Fruit fly (Drosophila melanogaster) whole organism, wandering third instar larva: ENCODE data around the gene CG45101.
A peak's percentile ranks its signal among the peaks of the same experiment; 100 is the strongest.

ENCODE experiments used
- Abd-B ChIP-seq: fragments of >200 bp; optimal IDR thresholded peaks from 2 replicates; lab custom pipeline; 2017; ENCODE audit warnings: missing biosample characterization, missing genetic modification characterization
- CrebA ChIP-seq: fragments of 200-800 bp; sonication (Bioruptor generic); optimal IDR thresholded peaks from 2 replicates; lab custom pipeline; 2016; ENCODE audit warnings: missing biosample characterization, mild to moderate bottlenecking, missing genetic modification characterization, borderline replicate concordance
- Dfd ChIP-seq: fragments of >200 bp; optimal IDR thresholded peaks from 2 replicates; lab custom pipeline; 2017; ENCODE audit warnings: missing biosample characterization, missing genetic modification characterization
- Dif ChIP-seq: fragments of 200-275, 200-300 bp; sonication (Bioruptor generic); optimal IDR thresholded peaks from 2 replicates; lab custom pipeline; 2018; ENCODE audit warnings: missing biosample characterization, missing genetic modification characterization; ENCODE audit not compliant: partially characterized antibody
- GATAd ChIP-seq: sonication (Bioruptor generic); optimal IDR thresholded peaks from 2 replicates; lab custom pipeline; 2016; ENCODE audit warnings: missing biosample characterization, missing genetic modification characterization
- HLH106 ChIP-seq: fragments of 200-800 bp; optimal IDR thresholded peaks from 3 replicates; lab custom pipeline; 2019; ENCODE audit warnings: missing biosample characterization, mild to moderate bottlenecking, missing genetic modification characterization, moderate library complexity
- Hnf4 ChIP-seq: fragments of 200-800 bp; sonication (Bioruptor generic); optimal IDR thresholded peaks from 2 replicates; lab custom pipeline; 2016; ENCODE audit warnings: missing biosample characterization, mild to moderate bottlenecking, missing genetic modification characterization
- Hr78 ChIP-seq: fragments of >200 bp; optimal IDR thresholded peaks from 2 replicates; lab custom pipeline; 2017; ENCODE audit warnings: missing biosample characterization, missing genetic modification characterization
- Hr83 ChIP-seq: fragments of 200-300 bp; sonication (Bioruptor generic); optimal IDR thresholded peaks from 2 replicates; lab custom pipeline; 2016; ENCODE audit warnings: missing biosample characterization, mild to moderate bottlenecking, missing genetic modification characterization, moderate library complexity; ENCODE audit not compliant: poor library complexity, severe bottlenecking
- Jra ChIP-seq: sonication (Bioruptor generic); optimal IDR thresholded peaks from 2 replicates; lab custom pipeline; 2016; ENCODE audit warnings: missing biosample characterization, missing genetic modification characterization
- Mio ChIP-seq: sonication (Bioruptor generic); optimal IDR thresholded peaks from 2 replicates; lab custom pipeline; 2016; ENCODE audit warnings: missing biosample characterization, missing genetic modification characterization
- Myc ChIP-seq: fragments of >200 bp; optimal IDR thresholded peaks from 2 replicates; lab custom pipeline; 2017
- N ChIP-seq: fragments of >200 bp; optimal IDR thresholded peaks from 2 replicates; lab custom pipeline; 2018; ENCODE audit warnings: missing biosample characterization, missing external identifiers, missing genetic modification characterization
- OdsH ChIP-seq: fragments of 200-800 bp; sonication (Bioruptor generic); optimal IDR thresholded peaks from 2 replicates; lab custom pipeline; 2016; ENCODE audit warnings: missing biosample characterization, mild to moderate bottlenecking, missing genetic modification characterization
- Rel ChIP-seq, 2 experiments: fragments of 200-800 bp; sonication (Bioruptor generic) in 1 of 2; optimal IDR thresholded peaks; 2 replicates in 1 of 2; 3 replicates in 1 of 2; lab custom pipeline; 2016 to 2019; ENCODE audit warnings: mild to moderate bottlenecking in 2 of 2, missing biosample characterization in 2 of 2, missing genetic modification characterization in 2 of 2, moderate library complexity in 1 of 2
- Vsx2 ChIP-seq: fragments of 200-300, 225-300 bp; sonication (Bioruptor generic); optimal IDR thresholded peaks from 2 replicates; lab custom pipeline; 2018; ENCODE audit warnings: missing biosample characterization, missing genetic modification characterization; ENCODE audit not compliant: partially characterized antibody
- br ChIP-seq: fragments of 200-800 bp; sonication (Bioruptor generic); optimal IDR thresholded peaks from 2 replicates; lab custom pipeline; 2016; ENCODE audit warnings: missing biosample characterization, missing genetic modification characterization
- dl ChIP-seq, 2 experiments: fragments of 175-275, 200-275 bp in 1 of 2; fragments of 200-275 bp in 1 of 2; sonication (Bioruptor generic); optimal IDR thresholded peaks; lab custom pipeline; 2018; ENCODE audit warnings: mild to moderate bottlenecking in 2 of 2, missing biosample characterization in 2 of 2, missing genetic modification characterization in 2 of 2, moderate library complexity in 2 of 2; ENCODE audit not compliant: partially characterized antibody in 2 of 2, insufficient read depth in 1 of 2
- dmrt93B ChIP-seq: fragments of 200-800 bp; sonication (Bioruptor generic); optimal IDR thresholded peaks from 2 replicates; lab custom pipeline; 2018; ENCODE audit warnings: missing biosample characterization, mild to moderate bottlenecking, missing genetic modification characterization
- dsf ChIP-seq: sonication (Bioruptor generic); optimal IDR thresholded peaks from 2 replicates; lab custom pipeline; 2016; ENCODE audit warnings: missing biosample characterization, missing genetic modification characterization, borderline replicate concordance
- foxo ChIP-seq, 2 experiments: fragments of 200-800 bp; sonication (Bioruptor generic); optimal IDR thresholded peaks; 2 replicates in 1 of 2; 3 replicates in 1 of 2; lab custom pipeline; 2016 to 2017; ENCODE audit warnings: missing biosample characterization in 2 of 2, missing genetic modification characterization in 2 of 2
- fru ChIP-seq: fragments of 200-800 bp; sonication (Bioruptor generic); optimal IDR thresholded peaks from 3 replicates; lab custom pipeline; 2016; ENCODE audit warnings: missing biosample characterization, mild to moderate bottlenecking, missing genetic modification characterization
- h ChIP-seq: fragments of 200-800 bp; sonication (Bioruptor generic); optimal IDR thresholded peaks from 3 replicates; lab custom pipeline; 2016; ENCODE audit warnings: missing biosample characterization, mild to moderate bottlenecking, missing genetic modification characterization
- jim ChIP-seq: fragments of 175-275, 200-325 bp; sonication (Bioruptor generic); optimal IDR thresholded peaks from 2 replicates; lab custom pipeline; 2016; ENCODE audit warnings: missing biosample characterization, mild to moderate bottlenecking, missing genetic modification characterization
- pan ChIP-seq: fragments of >200 bp; optimal IDR thresholded peaks from 2 replicates; lab custom pipeline; 2017
- psq ChIP-seq: fragments of 200-800 bp; sonication (Bioruptor generic); optimal IDR thresholded peaks from 3 replicates; lab custom pipeline; 2017; ENCODE audit warnings: missing biosample characterization, mild to moderate bottlenecking, missing genetic modification characterization, moderate library complexity
- rgr ChIP-seq: fragments of 200-800 bp; sonication (Bioruptor generic); optimal IDR thresholded peaks from 3 replicates; lab custom pipeline; 2016; ENCODE audit warnings: missing biosample characterization, mild to moderate bottlenecking, missing genetic modification characterization
- sage ChIP-seq: fragments of 200-800 bp; sonication (Bioruptor generic); optimal IDR thresholded peaks from 2 replicates; lab custom pipeline; 2016; ENCODE audit warnings: missing biosample characterization, mild to moderate bottlenecking, missing genetic modification characterization
- sv ChIP-seq: fragments of 200-800 bp; sonication (Bioruptor generic); optimal IDR thresholded peaks from 3 replicates; lab custom pipeline; 2016; ENCODE audit warnings: missing biosample characterization, missing genetic modification characterization
- tai ChIP-seq: sonication (Bioruptor generic); optimal IDR thresholded peaks from 2 replicates; lab custom pipeline; 2016; ENCODE audit warnings: missing biosample characterization, missing genetic modification characterization
- usp ChIP-seq: fragments of >200 bp; optimal IDR thresholded peaks from 2 replicates; lab custom pipeline; 2017; ENCODE audit warnings: missing biosample characterization, missing genetic modification characterization
- woc ChIP-seq: sonication (Bioruptor generic); optimal IDR thresholded peaks from 2 replicates; lab custom pipeline; 2016; ENCODE audit warnings: missing biosample characterization, mild to moderate bottlenecking, missing genetic modification characterization

The CG45101 gene

DNA sequence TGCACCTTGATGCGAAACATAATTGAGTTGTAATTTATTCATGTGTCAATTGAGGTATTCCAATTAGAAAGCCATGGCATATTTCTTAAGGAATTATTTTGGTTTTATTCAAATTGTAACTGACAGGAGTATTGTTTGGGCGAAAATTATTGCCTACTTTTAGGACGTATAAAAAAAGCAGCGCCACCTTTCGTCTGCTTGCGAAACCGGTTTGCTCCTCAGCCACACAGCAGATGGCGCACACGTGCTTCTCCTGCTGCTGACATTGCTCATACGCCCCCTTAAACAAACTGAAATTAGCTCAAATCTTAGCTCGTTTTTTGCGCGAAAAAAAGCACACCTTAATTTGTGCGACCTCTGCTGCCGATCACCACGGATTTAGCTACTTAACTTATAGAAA lies 16.9 kb upstream of the CG45101 start (continued):
- TF ChIP-seq Hr78 (GFP tag; lab: Kevin White, UChicago) (no peak), CrebA (no peak), rgr (GFP tag; lab: Kevin White, UChicago) (no peak), dl (GFP tag; optimal IDR thresholded peaks at IDR 0.05; lab: Kevin White, UChicago; ENCODE audit: insufficient read depth in 1 of 2, partially characterized antibody in 2 of 2) (no peak), dmrt93B (GFP tag; lab: Kevin White, UChicago) (peak; percentile 21), Dfd (no peak), fru (GFP tag; lab: Kevin White, UChicago) (peak; percentile 60), h (GFP tag; lab: Kevin White, UChicago) (peak; percentile 55), woc (no peak), dsf (no peak), Vsx2 (GFP tag; lab: Kevin White, UChicago) (peak; percentile 85), Jra (GFP tag; lab: Kevin White, UChicago) (no peak)

DNA sequence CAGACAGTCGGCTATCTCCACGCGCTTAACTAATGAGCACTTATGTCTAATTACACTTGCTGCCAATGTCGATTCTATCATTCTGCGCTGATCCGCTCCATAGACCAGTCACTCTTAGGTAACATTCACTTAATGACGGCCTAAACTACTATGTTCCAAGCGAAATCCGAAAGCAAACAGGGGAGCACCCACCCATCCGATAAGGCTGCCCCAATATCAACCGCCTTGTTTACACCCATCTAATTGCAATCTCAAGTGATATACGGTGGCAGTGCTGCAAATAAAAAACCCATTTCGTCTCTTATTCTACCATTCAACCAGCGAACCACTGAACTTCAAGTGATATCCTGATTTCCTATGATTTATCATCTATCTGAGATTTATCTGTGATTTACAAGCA lies 15.4 kb upstream of the CG45101 start:
- TF ChIP-seq Vsx2 (GFP tag; lab: Kevin White, UChicago) (no peak), N (GFP tag; lab: Kevin White, UChicago) (no peak), foxo (GFP tag; optimal IDR thresholded peaks at IDR 0.05; lab: Kevin White, UChicago) (no peak), tai (GFP tag; lab: Kevin White, UChicago) (no peak), Hnf4 (GFP tag; lab: Kevin White, UChicago) (no peak), Hr78 (GFP tag; lab: Kevin White, UChicago) (no peak), CrebA (no peak), psq (GFP tag; lab: Kevin White, UChicago) (no peak), OdsH (GFP tag; lab: Kevin White, UChicago) (no peak), Rel (GFP tag; optimal IDR thresholded peaks at IDR 0.05; lab: Kevin White, UChicago) (no peak), Rel (tag; optimal IDR thresholded peaks at IDR 0.05; lab: Kevin White, UChicago) (no peak), br (GFP tag; lab: Kevin White, UChicago) (no peak), Dfd (no peak), sage (no peak), dsf (no peak), sv (GFP tag; lab: Kevin White, UChicago) (no peak), HLH106 (tag; lab: Kevin White, UChicago) (no peak), jim (GFP tag; lab: Kevin White, UChicago) (no peak)

DNA sequence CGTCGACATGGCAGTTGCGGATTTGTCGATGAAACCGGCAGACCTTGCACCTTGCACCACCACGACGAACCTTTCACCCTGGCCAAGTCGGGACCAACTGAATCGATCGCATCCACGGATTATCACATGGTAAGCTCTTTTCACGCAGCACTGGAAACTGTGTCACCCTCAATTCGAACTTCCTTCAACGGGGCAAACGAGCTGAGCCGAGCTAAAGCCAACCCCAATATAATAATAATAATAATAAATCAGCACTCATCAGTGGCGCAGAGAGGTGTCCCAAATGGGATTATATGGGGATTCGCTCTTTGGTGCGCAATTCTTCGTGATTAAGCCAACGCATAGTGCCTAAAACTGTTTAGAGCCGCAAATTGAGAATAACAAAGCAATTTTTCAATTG lies 13.5 kb upstream of the CG45101 start, which contains the start of gene CG43693:
Gene CG43693, minus strand, starts transcription at position 101 of the 400 bp plus-strand sequence.
- TF ChIP-seq Hnf4 (GFP tag; lab: Kevin White, UChicago) (no peak), Dif (GFP tag; lab: Kevin White, UChicago) (no peak), Rel (GFP tag; optimal IDR thresholded peaks at IDR 0.05; lab: Kevin White, UChicago) (no peak), Rel (tag; optimal IDR thresholded peaks at IDR 0.05; lab: Kevin White, UChicago) (no peak), Mio (no peak), Abd-B (GFP tag; lab: Kevin White, UChicago) (no peak), fru (GFP tag; lab: Kevin White, UChicago) (no peak), Hr83 (GFP tag; lab: Kevin White, UChicago) (no peak), foxo (GFP tag; optimal IDR thresholded peaks at IDR 0.05; lab: Kevin White, UChicago) (no peak), GATAd (GFP tag; lab: Kevin White, UChicago) (no peak), sage (no peak)

DNA sequence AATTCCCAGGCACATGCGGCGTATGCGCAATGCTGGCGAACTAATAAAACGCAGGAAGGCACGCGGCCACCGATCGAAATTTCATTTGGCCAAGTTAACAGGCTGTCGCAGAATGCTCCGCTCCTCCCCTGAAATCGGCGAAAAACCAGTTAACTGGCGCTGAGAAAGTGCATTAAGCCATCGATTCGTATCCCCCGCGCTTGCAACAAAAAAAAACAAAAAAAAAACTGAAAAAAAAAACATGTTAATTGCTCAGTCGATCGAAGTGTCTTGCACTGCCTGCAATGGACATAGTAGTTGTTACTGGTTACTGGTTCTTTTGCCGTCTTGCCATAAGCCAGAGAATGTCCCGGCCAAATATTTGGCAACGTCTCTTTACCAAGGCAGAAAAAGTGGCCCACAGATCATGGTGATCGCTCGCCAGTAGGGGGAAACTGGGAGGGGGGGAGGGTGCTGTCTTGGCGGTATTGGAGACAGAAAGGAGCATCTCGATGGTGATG lies 12.0 kb upstream of the CG45101 start:
- no peak for TF ChIP-seq pan (lab: Kevin White, UChicago)
- TF ChIP-seq fru (GFP tag; lab: Kevin White, UChicago), result peak; percentile 4
- no peak for TF ChIP-seq Rel (GFP tag; optimal IDR thresholded peaks at IDR 0.05; lab: Kevin White, UChicago)
- no peak for TF ChIP-seq Rel (tag; optimal IDR thresholded peaks at IDR 0.05; lab: Kevin White, UChicago)
- TF ChIP-seq, all 38 proteins: peak for 1

DNA sequence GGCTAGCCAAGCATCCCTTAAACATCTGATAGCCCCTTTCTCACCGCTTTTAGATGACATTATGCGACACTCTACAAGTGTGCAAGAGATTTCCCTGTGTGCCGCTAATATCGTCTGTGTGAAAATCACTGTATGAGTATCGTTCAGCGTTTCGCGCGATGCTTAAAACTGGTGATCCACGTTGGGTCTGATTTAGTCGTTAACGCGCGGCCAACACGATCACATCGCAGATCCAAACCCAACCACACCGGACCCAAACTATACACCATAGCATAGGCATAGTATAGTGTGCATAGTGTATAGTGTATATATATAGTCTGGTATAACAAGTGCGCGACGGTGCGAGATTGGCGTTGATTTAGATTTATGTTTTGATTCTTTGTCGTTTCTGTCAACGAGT lies 10.9 kb upstream of the CG45101 start, which contains the start of gene CG7888:
Gene CG7888, plus strand, starts transcription at position 193 of the 400 bp plus-strand sequence.
- no peak for TF ChIP-seq usp
- TF ChIP-seq Abd-B (GFP tag; lab: Kevin White, UChicago), result no peak
- TF ChIP-seq dmrt93B (GFP tag; lab: Kevin White, UChicago), result no peak
- no peak for TF ChIP-seq jim (GFP tag; lab: Kevin White, UChicago)
- TF ChIP-seq Rel (GFP tag; optimal IDR thresholded peaks at IDR 0.05; lab: Kevin White, UChicago), result no peak
- no peak for TF ChIP-seq Rel (tag; optimal IDR thresholded peaks at IDR 0.05; lab: Kevin White, UChicago)
- no peak for TF ChIP-seq HLH106 (tag; lab: Kevin White, UChicago)
- no peak for TF ChIP-seq fru (GFP tag; lab: Kevin White, UChicago)
- TF ChIP-seq Hr78 (GFP tag; lab: Kevin White, UChicago), result no peak
- TF ChIP-seq Hr83 (GFP tag; lab: Kevin White, UChicago), result no peak
- TF ChIP-seq Myc (lab: Kevin White, UChicago), result no peak
- no peak for TF ChIP-seq sage
- TF ChIP-seq br (GFP tag; lab: Kevin White, UChicago), result no peak
- no peak for TF ChIP-seq Hnf4 (GFP tag; lab: Kevin White, UChicago)
